Worm (Caenorhabditis elegans) whole organism, midembryonic: ENCODE measurements around the gene syp-1.

Experiments used
- T22C8.4 ChIP-seq: fragments of 200-800 bp; sonication (Bioruptor generic); IDR thresholded peaks from 2 replicates; pipeline ENCODE4 v1.3.6; 2022; ENCODE audit warnings: missing genetic modification characterization, missing compliant biosample characterization
- cog-1 ChIP-seq: sonication (generic microtip); optimal IDR thresholded peaks from 2 replicates; lab custom pipeline; 2016; ENCODE audit warnings: missing genetic modification characterization, missing compliant biosample characterization
- flt-1 ChIP-seq: fragments of 200-800 bp; sonication (Bioruptor generic); IDR thresholded peaks from 2 replicates; pipeline ENCODE4 v1.3.6; 2022; ENCODE audit warnings: missing genetic modification characterization, missing compliant biosample characterization
- med-1 ChIP-seq: sonication (generic microtip); optimal IDR thresholded peaks from 2 replicates; lab custom pipeline; 2017; ENCODE audit warnings: missing genetic modification characterization, mild to moderate bottlenecking, missing compliant biosample characterization, antibody characterized with exemption, missing genetic modification reagents; ENCODE audit not compliant: insufficient read depth
- ref-1 ChIP-seq: fragments of 200-800 bp; sonication (Bioruptor generic); conservative IDR thresholded peaks from 2 replicates; pipeline ENCODE4 v1.3.6; 2022; ENCODE audit warnings: missing genetic modification reagents, missing genetic modification characterization, missing compliant biosample characterization

DNA sequence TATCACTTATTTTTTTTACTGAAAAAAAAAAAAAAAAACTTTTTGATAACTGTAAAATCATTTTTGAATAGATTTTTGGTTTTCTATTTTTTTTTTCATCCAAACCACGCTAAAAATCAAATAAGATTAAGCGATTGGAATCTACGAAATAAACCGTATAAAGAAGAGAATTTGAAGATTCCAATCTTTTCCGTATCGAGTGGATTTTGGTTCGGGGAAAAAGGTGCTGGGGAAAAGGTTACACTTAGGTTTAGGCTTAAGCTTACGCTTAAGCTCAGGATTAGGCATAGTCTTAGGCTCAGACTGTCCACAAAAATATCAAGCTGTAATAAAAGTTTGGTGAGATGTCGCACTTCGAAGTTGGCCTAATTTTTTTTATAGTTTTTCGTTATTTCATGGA is 8.3 kb upstream of the syp-1 start, which contains the start of gene F13A7.12:
- TF ChIP-seq T22C8.4 (GFP tag; lab: Robert Waterston, UW) (no peak), med-1 (no peak), cog-1 (tag; lab: Kevin White, UChicago) (no peak), flt-1 (GFP tag; lab: Robert Waterston, UW) (no peak), ref-1 (GFP tag; lab: Robert Waterston, UW) (no peak)
